Worm (Caenorhabditis elegans) whole organism, L2 larva: Measurements from ENCODE around the gene F58H1.8.

Experiments used
- F13H6.1 ChIP-seq: sonication (generic microtip); optimal IDR thresholded peaks from 2 replicates; lab custom pipeline; 2016; ENCODE audit warnings: missing genetic modification characterization, missing compliant biosample characterization
- R02D3.7 ChIP-seq: fragments of 150-350 bp; optimal IDR thresholded peaks from 2 replicates; lab custom pipeline; 2014; ENCODE audit warnings: missing biosample characterization, missing genetic modification characterization
- ZK546.5 ChIP-seq: sonication (generic microtip); optimal IDR thresholded peaks from 2 replicates; lab custom pipeline; 2017; ENCODE audit warnings: missing biosample characterization, missing genetic modification characterization
- alr-1 ChIP-seq: fragments of 150-350 bp; optimal IDR thresholded peaks from 2 replicates; lab custom pipeline; 2014; ENCODE audit warnings: missing biosample characterization, missing genetic modification characterization
- aly-2 ChIP-seq: fragments of 150-350 bp; optimal IDR thresholded peaks from 2 replicates; lab custom pipeline; 2014; ENCODE audit warnings: missing biosample characterization, missing genetic modification characterization
- ama-1 ChIP-seq: fragments of 150-350 bp; optimal IDR thresholded peaks from 2 replicates; lab custom pipeline; 2018; ENCODE audit warnings: inconsistent platforms
- blmp-1 ChIP-seq: sonication (generic microtip); optimal IDR thresholded peaks from 2 replicates; lab custom pipeline; 2017; ENCODE audit warnings: missing genetic modification characterization, mild to moderate bottlenecking, missing compliant biosample characterization, antibody characterized with exemption, moderate library complexity; ENCODE audit not compliant: insufficient read depth
- ceh-16 ChIP-seq: fragments of 150-350 bp; optimal IDR thresholded peaks from 2 replicates; lab custom pipeline; 2014; ENCODE audit warnings: missing biosample characterization, missing genetic modification characterization
- ceh-82 ChIP-seq: fragments of 150-350 bp; optimal IDR thresholded peaks from 2 replicates; lab custom pipeline; 2014; ENCODE audit warnings: missing biosample characterization, missing genetic modification characterization
- crh-2 ChIP-seq: sonication (generic microtip); optimal IDR thresholded peaks from 2 replicates; lab custom pipeline; 2017; ENCODE audit warnings: missing biosample characterization, missing genetic modification characterization
- dmd-4 ChIP-seq: sonication (generic microtip); optimal IDR thresholded peaks from 2 replicates; lab custom pipeline; 2017; ENCODE audit warnings: missing biosample characterization, missing genetic modification characterization
- elt-1 ChIP-seq: fragments of 150-350 bp; optimal IDR thresholded peaks from 2 replicates; lab custom pipeline; 2014; ENCODE audit warnings: missing biosample characterization, missing genetic modification characterization
- fos-1 ChIP-seq: fragments of 150-350 bp; optimal IDR thresholded peaks from 2 replicates; lab custom pipeline; 2014; ENCODE audit warnings: missing biosample characterization, missing genetic modification characterization
- lin-39 ChIP-seq: fragments of 150-350 bp; optimal IDR thresholded peaks from 2 replicates; lab custom pipeline; 2014; ENCODE audit warnings: missing biosample characterization, missing genetic modification reagents, missing genetic modification characterization
- mbf-1 ChIP-seq: sonication (generic microtip); optimal IDR thresholded peaks from 2 replicates; lab custom pipeline; 2017; ENCODE audit warnings: missing biosample characterization, missing genetic modification characterization
- mdl-1 ChIP-seq, 2 experiments: fragments of 150-350 bp in 1 of 2; sonication (generic microtip) in 1 of 2; optimal IDR thresholded peaks; 2 replicates each; lab custom pipeline; 2017; ENCODE audit warnings: missing biosample characterization in 2 of 2, missing genetic modification characterization in 2 of 2
- nhr-10 ChIP-seq: sonication (generic microtip); optimal IDR thresholded peaks from 2 replicates; lab custom pipeline; 2017; ENCODE audit warnings: missing biosample characterization, missing genetic modification characterization
- nhr-11 ChIP-seq: fragments of 150-350 bp; optimal IDR thresholded peaks from 2 replicates; lab custom pipeline; 2014; ENCODE audit warnings: missing biosample characterization, missing genetic modification characterization
- nhr-129 ChIP-seq: fragments of 150-350 bp; optimal IDR thresholded peaks from 2 replicates; lab custom pipeline; 2014; ENCODE audit warnings: missing biosample characterization, missing genetic modification characterization
- nhr-21 ChIP-seq: fragments of 150-350 bp; optimal IDR thresholded peaks from 2 replicates; lab custom pipeline; 2014; ENCODE audit warnings: missing biosample characterization, missing genetic modification characterization
- nhr-23 ChIP-seq: fragments of 150-350 bp; optimal IDR thresholded peaks from 2 replicates; lab custom pipeline; 2014; ENCODE audit warnings: missing biosample characterization, missing genetic modification reagents, missing genetic modification characterization
- nhr-25 ChIP-seq: fragments of 150-350 bp; sonication (generic microtip); optimal IDR thresholded peaks from 3 replicates; lab custom pipeline; 2014; ENCODE audit warnings: missing biosample characterization, missing genetic modification characterization
- nhr-77 ChIP-seq: fragments of 150-350 bp; optimal IDR thresholded peaks from 2 replicates; lab custom pipeline; 2014; ENCODE audit warnings: missing biosample characterization, missing genetic modification characterization
- peb-1 ChIP-seq: fragments of 150-350 bp; optimal IDR thresholded peaks from 2 replicates; lab custom pipeline; 2014; ENCODE audit warnings: missing biosample characterization, missing genetic modification characterization
- sem-4 ChIP-seq: fragments of 150-350 bp; optimal IDR thresholded peaks from 2 replicates; lab custom pipeline; 2014; ENCODE audit warnings: missing biosample characterization, missing genetic modification reagents, missing genetic modification characterization
- skn-1 ChIP-seq: sonication (generic microtip); optimal IDR thresholded peaks from 2 replicates; lab custom pipeline; 2017; ENCODE audit warnings: missing biosample characterization, missing genetic modification characterization
- sma-3 ChIP-seq: sonication (generic microtip); optimal IDR thresholded peaks from 2 replicates; lab custom pipeline; 2016; ENCODE audit warnings: missing genetic modification reagents, missing genetic modification characterization, missing compliant biosample characterization
- sma-9 ChIP-seq, 2 experiments: fragments of 150-350 bp in 1 of 2; sonication (generic microtip) in 1 of 2; optimal IDR thresholded peaks; 2 replicates each; lab custom pipeline; 2014 to 2016; ENCODE audit warnings: missing genetic modification characterization in 2 of 2, mild to moderate bottlenecking in 1 of 2, missing biosample characterization in 1 of 2, missing compliant biosample characterization in 1 of 2, missing genetic modification reagents in 1 of 2, moderate library complexity in 1 of 2
- zag-1 ChIP-seq: fragments of 150-350 bp; optimal IDR thresholded peaks from 2 replicates; lab custom pipeline; 2014; ENCODE audit warnings: missing biosample characterization, missing genetic modification characterization
- ztf-1 ChIP-seq: fragments of 200-800 bp; sonication (Bioruptor generic); conservative IDR thresholded peaks from 2 replicates; pipeline ENCODE4 v1.3.6; 2022; ENCODE audit warnings: missing genetic modification characterization, missing compliant biosample characterization
- ztf-11 ChIP-seq: sonication (generic microtip); optimal IDR thresholded peaks from 2 replicates; lab custom pipeline; 2017; ENCODE audit warnings: missing biosample characterization, missing genetic modification characterization
- ztf-4 ChIP-seq: fragments of 150-350 bp; optimal IDR thresholded peaks from 2 replicates; lab custom pipeline; 2014; ENCODE audit warnings: missing biosample characterization, missing genetic modification characterization

F58H1.8 gene

ce11 chrV:11900127-11900526, 34.8 kb upstream of the F58H1.8 start:
- TF ChIP-seq sma-9 (GFP tag; optimal IDR thresholded peaks at IDR 0.05; lab: Kevin White, UChicago): peak; percentile 61
- no peak for TF ChIP-seq sma-9 (tag; optimal IDR thresholded peaks at IDR 0.05; lab: Kevin White, UChicago)
- TF ChIP-seq fos-1 (tag; lab: Kevin White, UChicago): peak; percentile 78
- no peak for TF ChIP-seq ztf-4 (tag; lab: Kevin White, UChicago)
- no peak for TF ChIP-seq mbf-1 (tag; lab: Kevin White, UChicago)
- TF ChIP-seq zag-1: no peak
- no peak for TF ChIP-seq alr-1 (tag; lab: Kevin White, UChicago)
- no peak for TF ChIP-seq ztf-11 (tag; lab: Kevin White, UChicago)

- no peak for TF ChIP-seq nhr-23 (tag; lab: Kevin White, UChicago)
- TF ChIP-seq F13H6.1 (tag; lab: Kevin White, UChicago): no peak
- no peak for TF ChIP-seq nhr-77 (tag; lab: Kevin White, UChicago)
- no peak for TF ChIP-seq R02D3.7 (tag; lab: Kevin White, UChicago)
- no peak for TF ChIP-seq dmd-4
- TF ChIP-seq sma-3 (GFP tag; lab: Kevin White, UChicago): no peak
- TF ChIP-seq ceh-16 (tag; lab: Kevin White, UChicago): no peak
- TF ChIP-seq mdl-1 (tag; optimal IDR thresholded peaks at IDR 0.05; lab: Kevin White, UChicago): no peak
- TF ChIP-seq ceh-82: no peak
- no peak for TF ChIP-seq ama-1 (lab: Kevin White, UChicago)
- TF ChIP-seq sma-9 (GFP tag; optimal IDR thresholded peaks at IDR 0.05; lab: Kevin White, UChicago): no peak
- TF ChIP-seq sma-9 (tag; optimal IDR thresholded peaks at IDR 0.05; lab: Kevin White, UChicago): no peak
- TF ChIP-seq lin-39 (tag; lab: Kevin White, UChicago): no peak
- no peak for TF ChIP-seq ztf-1
- no peak for TF ChIP-seq nhr-11 (tag; lab: Kevin White, UChicago)
- TF ChIP-seq aly-2: no peak
- no peak for TF ChIP-seq crh-2 (tag; lab: Kevin White, UChicago)
Observed at ce11 chrV:11901260-11901659, 33.7 kb upstream of the F58H1.8 start.

ce11 chrV:11902161-11902560, 32.8 kb upstream of the F58H1.8 start:
- TF ChIP-seq nhr-129 (no peak), alr-1 (tag; lab: Kevin White, UChicago) (no peak), peb-1 (tag; lab: Kevin White, UChicago) (no peak), aly-2 (no peak), nhr-23 (tag; lab: Kevin White, UChicago) (no peak), ztf-11 (tag; lab: Kevin White, UChicago) (no peak), ceh-16 (tag; lab: Kevin White, UChicago) (no peak), mbf-1 (tag; lab: Kevin White, UChicago) (no peak), F13H6.1 (tag; lab: Kevin White, UChicago) (no peak), sma-3 (GFP tag; lab: Kevin White, UChicago) (no peak), skn-1 (tag; lab: Kevin White, UChicago) (no peak)

ce11 chrV:11905977-11906376, 29.0 kb upstream of the F58H1.8 start:
- TF ChIP-seq ztf-4 (tag; lab: Kevin White, UChicago) (no peak), nhr-25 (tag; lab: Kevin White, UChicago) (no peak)

- no peak for TF ChIP-seq ZK546.5
- TF ChIP-seq skn-1 (tag; lab: Kevin White, UChicago): no peak
- TF ChIP-seq sem-4 (tag; lab: Kevin White, UChicago): no peak
- TF ChIP-seq nhr-25 (tag; lab: Kevin White, UChicago): no peak
- no peak for TF ChIP-seq nhr-10
- TF ChIP-seq blmp-1: no peak
- TF ChIP-seq mdl-1 (tag; optimal IDR thresholded peaks at IDR 0.05; lab: Kevin White, UChicago): no peak
- TF ChIP-seq aly-2: no peak
- no peak for TF ChIP-seq elt-1
- no peak for TF ChIP-seq ceh-82
- no peak for TF ChIP-seq ama-1 (lab: Kevin White, UChicago)
Observed at ce11 chrV:11913283-11913682, 21.7 kb upstream of the F58H1.8 start.

- TF ChIP-seq mbf-1 (tag; lab: Kevin White, UChicago): no peak
- no peak for TF ChIP-seq skn-1 (tag; lab: Kevin White, UChicago)
- no peak for TF ChIP-seq elt-1
- TF ChIP-seq ceh-82: no peak
- TF ChIP-seq R02D3.7 (tag; lab: Kevin White, UChicago): no peak
- TF ChIP-seq sem-4 (tag; lab: Kevin White, UChicago): no peak
- TF ChIP-seq nhr-21 (tag; lab: Kevin White, UChicago): no peak
- no peak for TF ChIP-seq aly-2
- TF ChIP-seq nhr-129: no peak
Observed at ce11 chrV:11917186-11917585, 17.8 kb upstream of the F58H1.8 start, which contains the start of gene R31.2. R31.2 (plus strand) TSS chrV:11917573.
